Fruit fly (Drosophila melanogaster): ENCODE data around the gene CCT4.

The CCT4 gene

dm6 chr2L:12655731-12656326, 36.9 kb downstream of the CCT4 start (continued):
- TF ChIP-seq ewg (GFP tag; optimal IDR thresholded peaks at IDR 0.05), result peak; percentile 59
- no peak for TF ChIP-seq CG4404 (GFP tag; IDR thresholded peaks at IDR 0.05)
- TF ChIP-seq cg (GFP tag; optimal IDR thresholded peaks at IDR 0.05), result peak; percentile 87
- TF ChIP-seq fd3F (GFP tag; optimal IDR thresholded peaks at IDR 0.05), result no peak
- TF ChIP-seq tin (GFP tag; optimal IDR thresholded peaks at IDR 0.05), result no peak
- no peak for TF ChIP-seq CG4282 (GFP tag; optimal IDR thresholded peaks at IDR 0.05)
- TF ChIP-seq Jarid2 (GFP tag; optimal IDR thresholded peaks at IDR 0.05), result peak; percentile 1
- no peak for TF ChIP-seq Ada2b (GFP tag; IDR thresholded peaks at IDR 0.05)
- peak; percentile 0 for TF ChIP-seq CG1832 (GFP tag; optimal IDR thresholded peaks at IDR 0.05)
- no peak for TF ChIP-seq fd96Cb (tag; optimal IDR thresholded peaks at IDR 0.05)
- TF ChIP-seq unpg (GFP tag; optimal IDR thresholded peaks at IDR 0.05), result no peak
- TF ChIP-seq cas (GFP tag; IDR thresholded peaks at IDR 0.05), result no peak
- peak; percentile 14 for TF ChIP-seq CG10979 (tag; optimal IDR thresholded peaks at IDR 0.05)
- TF ChIP-seq Nf-YA (GFP tag; IDR thresholded peaks at IDR 0.05), result peak; percentile 83

DNA sequence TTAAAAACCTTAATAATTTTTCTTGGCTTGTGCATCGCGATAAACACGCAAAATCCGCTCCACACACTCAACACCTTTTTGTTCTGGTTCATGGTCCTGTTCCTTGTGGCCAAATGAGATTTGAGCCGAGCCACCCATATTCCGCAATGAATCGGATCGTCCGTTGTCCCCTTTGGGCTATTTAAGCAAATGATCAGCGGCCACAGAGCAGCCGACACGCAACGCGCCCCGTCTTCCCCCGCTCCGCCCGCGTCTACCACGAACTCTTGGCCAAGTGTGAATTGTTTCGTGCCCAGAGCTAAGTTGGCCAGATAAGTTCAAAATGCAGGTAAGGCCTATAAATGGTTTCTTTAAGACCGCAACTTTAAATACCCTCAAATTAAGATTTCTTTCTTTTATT, 41.7 kb downstream of the CCT4 start:
- TF ChIP-seq ttk (GFP tag; IDR thresholded peaks at IDR 0.05), result no peak
- TF ChIP-seq CG9876 (GFP tag; optimal IDR thresholded peaks at IDR 0.05), result no peak
- TF ChIP-seq CG9932 (GFP tag; IDR thresholded peaks at IDR 0.05), result no peak
- no peak for TF ChIP-seq zfh2 (GFP tag; optimal IDR thresholded peaks at IDR 0.05)
- no peak for TF ChIP-seq NC2α (GFP tag; optimal IDR thresholded peaks at IDR 0.05)
- no peak for TF ChIP-seq tin (GFP tag; optimal IDR thresholded peaks at IDR 0.05)
- TF ChIP-seq CG10979 (tag; optimal IDR thresholded peaks at IDR 0.05), result no peak
- TF ChIP-seq twi (tag; optimal IDR thresholded peaks at IDR 0.05), result no peak
- no peak for TF ChIP-seq CG17912 (GFP tag; optimal IDR thresholded peaks at IDR 0.05)
- TF ChIP-seq h (optimal IDR thresholded peaks at IDR 0.05), result no peak

- no peak for TF ChIP-seq CG12744 (GFP tag; optimal IDR thresholded peaks at IDR 0.05)
- no peak for TF ChIP-seq CG8359 (GFP tag; optimal IDR thresholded peaks at IDR 0.05; ENCODE audit: borderline replicate concordance)
- no peak for TF ChIP-seq fd3F (GFP tag; optimal IDR thresholded peaks at IDR 0.05)
- no peak for TF ChIP-seq Side (GFP tag; optimal IDR thresholded peaks at IDR 0.05)
- TF ChIP-seq HHEX (GFP tag; optimal IDR thresholded peaks at IDR 0.05), result no peak
- TF ChIP-seq CG4328 (GFP tag; optimal IDR thresholded peaks at IDR 0.05), result no peak
Measured at dm6 chr2L:12646256-12646655, 46.5 kb downstream of the CCT4 start, which contains the start of gene Ref2. Gene Ref2 (minus strand): TSS chr2L:12646356.

DNA sequence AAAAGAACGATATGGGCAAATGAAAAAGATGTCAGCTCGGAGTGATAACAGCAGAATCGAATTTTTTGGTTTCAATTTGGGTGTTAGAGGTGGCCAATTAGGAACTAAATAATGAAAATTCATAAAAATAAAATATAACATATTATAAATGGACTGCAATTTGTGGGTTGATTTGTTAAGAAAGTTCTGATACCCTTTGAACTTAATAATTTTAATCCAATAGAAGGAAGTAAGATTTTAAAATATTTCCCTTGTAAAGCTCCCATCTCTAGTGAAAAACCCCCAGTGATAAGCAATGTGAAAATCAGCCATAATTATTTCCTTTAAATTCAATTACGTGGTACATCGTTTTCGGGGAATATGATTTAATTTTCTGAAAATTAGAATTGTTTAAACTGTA, 48.4 kb downstream of the CCT4 start:
- TF ChIP-seq Oaz (GFP tag; IDR thresholded peaks at IDR 0.05) (peak; percentile 22; the same call in 1 of the 2 replicates), cwo (GFP tag; optimal IDR thresholded peaks at IDR 0.05) (peak; percentile 20), CG12236 (GFP tag; optimal IDR thresholded peaks at IDR 0.05) (no peak), CG15514 (GFP tag; optimal IDR thresholded peaks at IDR 0.05) (peak; percentile 16), CG10209 (GFP tag; optimal IDR thresholded peaks at IDR 0.05) (peak; percentile 31), gsb-n (tag; optimal IDR thresholded peaks at IDR 0.05) (no peak), stc (GFP tag; IDR thresholded peaks at IDR 0.05) (peak; percentile 50; the same call in 1 of the 2 replicates), ATbp (GFP tag; optimal IDR thresholded peaks at IDR 0.05) (peak; percentile 13), Sox102F (GFP tag; optimal IDR thresholded peaks at IDR 0.05) (peak; percentile 54), pros (GFP tag; optimal IDR thresholded peaks at IDR 0.05) (no peak), CG13775 (GFP tag; optimal IDR thresholded peaks at IDR 0.05) (peak; percentile 1), H2.0 (GFP tag; IDR thresholded peaks at IDR 0.05) (peak; percentile 45; the same call in 1 of the 2 replicates), ewg (GFP tag; optimal IDR thresholded peaks at IDR 0.05) (no peak), otp (GFP tag; IDR thresholded peaks at IDR 0.05) (peak; percentile 35; the same call in 1 of the 3 replicates), CG11456 (GFP tag; IDR thresholded peaks at IDR 0.05) (no peak), Meics (GFP tag; optimal IDR thresholded peaks at IDR 0.05) (peak; percentile 19), tap (tag; optimal IDR thresholded peaks at IDR 0.05) (peak; percentile 25), CG14710 (tag; optimal IDR thresholded peaks at IDR 0.05) (peak; percentile 19), caup (GFP tag; optimal IDR thresholded peaks at IDR 0.05; ENCODE audit: severe bottlenecking) (peak; percentile 15), dpn (GFP tag; optimal IDR thresholded peaks at IDR 0.05) (peak in 1 of 2 experiments; percentile 13)

Data from whole organism, embryonic.